ENCODE assay signal across 1 fruit fly cellular context in genomic region chr3R:26484511-26484910, dm6.
TF ChIP-seq lines count a peak whose summit lies in the region.

No protein-coding gene starts in this region.

TF ChIP-seq in whole organism, prepupa, 60 proteins besides CTCF, POLR2A, EP300 and RAD21 (continued from another document):
- TF ChIP-seq svp (GFP tag; lab: Kevin White, UChicago) (peak; percentile 64), CG7368 (GFP tag; optimal IDR thresholded peaks at IDR 0.05; lab: Kevin White, UChicago) (peak; percentile 23), Sox102F (GFP tag; optimal IDR thresholded peaks at IDR 0.05; lab: Kevin White, UChicago) (peak; percentile 41), CG10669 (GFP tag; optimal IDR thresholded peaks at IDR 0.05; lab: Kevin White, UChicago) (peak; percentile 12), lz (GFP tag; optimal IDR thresholded peaks at IDR 0.05; lab: Kevin White, UChicago) (peak; percentile 30), net (GFP tag; optimal IDR thresholded peaks at IDR 0.05; lab: Kevin White, UChicago) (peak; percentile 33), Hr38 (GFP tag; optimal IDR thresholded peaks at IDR 0.05; lab: Kevin White, UChicago) (no peak), CG8119 (GFP tag; IDR thresholded peaks at IDR 0.05; lab: Robert Waterston, UW) (peak; percentile 34; the same call in 1 of the 3 replicates), CG9139 (GFP tag; optimal IDR thresholded peaks at IDR 0.05; lab: Kevin White, UChicago) (no peak), Eip75B (GFP tag; optimal IDR thresholded peaks at IDR 0.05; lab: Kevin White, UChicago) (peak; percentile 20), CG32006 (GFP tag; optimal IDR thresholded peaks at IDR 0.05; lab: Kevin White, UChicago) (peak; percentile 50), CG10631 (GFP tag; optimal IDR thresholded peaks at IDR 0.05; lab: Kevin White, UChicago) (peak; percentile 9), Smox (GFP tag; optimal IDR thresholded peaks at IDR 0.05; lab: Kevin White, UChicago) (peak; percentile 44), CG11762 (GFP tag; optimal IDR thresholded peaks at IDR 0.05; lab: Kevin White, UChicago; ENCODE audit: insufficient read depth) (no peak), CG6276 (GFP tag; optimal IDR thresholded peaks at IDR 0.05; lab: Kevin White, UChicago) (peak; percentile 8), CG31627 (GFP tag; optimal IDR thresholded peaks at IDR 0.05; lab: Kevin White, UChicago) (peak; percentile 48), CG6163 (GFP tag; IDR thresholded peaks at IDR 0.05; lab: Robert Waterston, UW) (peak; percentile 37; the same call in 1 of the 3 replicates), achi (GFP tag; optimal IDR thresholded peaks at IDR 0.05; lab: Kevin White, UChicago) (peak; percentile 50), CG34406 (GFP tag; optimal IDR thresholded peaks at IDR 0.05; lab: Kevin White, UChicago) (peak; percentile 49)
